Worm (Caenorhabditis elegans) whole organism, L4/young adult: ENCODE measurements around the gene enu-3.6.

Source experiments
- W03F9.2 ChIP-seq: fragments of 150-350 bp; optimal IDR thresholded peaks from 2 replicates; lab custom pipeline; 2014; ENCODE audit warnings: missing biosample characterization, missing genetic modification characterization
- dao-5 ChIP-seq: sonication (generic microtip); optimal IDR thresholded peaks from 2 replicates; lab custom pipeline; 2016; ENCODE audit warnings: missing genotype, missing genetic modification characterization, moderate library complexity, missing compliant biosample characterization

DNA sequence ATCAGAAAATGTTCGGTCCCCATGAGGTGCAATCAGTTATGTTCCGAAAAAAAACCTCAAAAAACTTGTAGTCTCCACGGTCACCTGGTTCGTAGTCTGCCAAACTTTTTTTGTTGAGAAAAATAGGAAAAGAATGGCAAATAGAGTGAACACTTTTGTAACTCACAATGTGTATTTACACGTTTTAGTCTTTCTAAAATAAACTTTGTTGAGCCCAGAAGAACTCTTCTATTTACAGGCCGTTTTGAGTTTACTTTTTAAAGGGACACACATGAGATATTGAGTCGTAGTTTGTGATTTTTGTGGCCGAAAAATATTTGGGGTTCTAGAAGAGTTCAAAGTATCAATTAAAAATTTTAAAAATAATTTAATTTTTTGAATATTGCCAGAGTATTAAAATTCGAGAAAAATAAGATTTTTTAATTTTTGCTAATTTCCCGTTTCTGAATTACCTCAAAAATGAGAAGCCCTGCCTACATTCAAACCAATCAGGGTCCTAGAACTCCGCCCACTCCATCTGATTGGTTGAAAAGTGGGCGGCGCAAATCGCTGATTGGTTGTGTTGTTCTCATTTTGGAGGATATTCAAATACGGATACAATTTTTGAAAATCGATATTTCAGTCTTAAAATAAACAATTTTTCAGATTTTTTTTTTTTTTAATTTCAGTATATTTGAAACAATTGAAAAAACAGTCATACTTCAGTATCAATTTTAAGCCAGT, 15.6 kb upstream of the enu-3.6 start:
- no peak for TF ChIP-seq dao-5 (tag; lab: Kevin White, UChicago)
- TF ChIP-seq W03F9.2 (tag; lab: Kevin White, UChicago), result no peak
